Worm (Caenorhabditis elegans) whole organism, L4/young adult: Measurements from ENCODE around the gene lim-8.

Experiments
- W03F9.2 ChIP-seq: fragments of 150-350 bp; optimal IDR thresholded peaks from 2 replicates; lab custom pipeline; 2014; ENCODE audit warnings: missing biosample characterization, missing genetic modification characterization
- dao-5 ChIP-seq: sonication (generic microtip); optimal IDR thresholded peaks from 2 replicates; lab custom pipeline; 2016; ENCODE audit warnings: missing genotype, missing genetic modification characterization, moderate library complexity, missing compliant biosample characterization
- him-1 ChIP-seq: sonication (generic microtip); optimal IDR thresholded peaks from 2 replicates; lab custom pipeline; 2016; ENCODE audit warnings: missing genotype, missing genetic modification reagents, missing genetic modification characterization, missing compliant biosample characterization

DNA sequence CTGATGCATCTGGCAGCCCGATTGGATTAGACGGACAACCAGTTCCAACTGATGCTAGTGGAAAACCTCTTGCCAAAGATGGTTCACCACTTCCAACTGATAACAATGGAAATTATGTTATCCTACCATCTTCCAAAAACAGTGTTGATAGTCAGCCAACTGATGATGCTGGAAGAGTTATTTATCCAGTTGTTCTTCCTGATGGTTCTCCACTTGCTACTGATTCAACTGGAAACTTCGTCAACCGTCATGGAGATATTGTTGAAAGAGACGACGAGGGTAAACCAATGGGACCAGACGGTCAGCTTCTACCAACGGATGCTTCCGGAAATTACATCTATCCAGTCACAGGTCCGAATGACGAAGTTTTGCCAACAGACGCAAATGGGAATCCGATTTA, 45.8 kb upstream of the lim-8 start:
- TF ChIP-seq him-1 (tag; lab: Kevin White, UChicago) (no peak), W03F9.2 (tag; lab: Kevin White, UChicago) (no peak), dao-5 (tag; lab: Kevin White, UChicago) (no peak)
